Fruit fly (Drosophila melanogaster) whole organism, embryonic: ENCODE measurements around the gene CG15373.

ENCODE experiments used
- Ada2b ChIP-seq: fragments of 200-800 bp; sonication (Bioruptor generic); IDR thresholded peaks from 2 replicates; pipeline ENCODE4 v1.3.6; 2022; ENCODE audit warnings: missing biosample characterization, missing genetic modification characterization
- Asciz ChIP-seq: fragments of 200-800 bp; sonication (Bioruptor generic); optimal IDR thresholded peaks from 2 replicates; lab custom pipeline; 2017; ENCODE audit warnings: missing biosample characterization, mild to moderate bottlenecking, missing genetic modification characterization, missing genetic modification reagents
- Atf-2 ChIP-seq: fragments of 200-800 bp; sonication (Bioruptor generic); optimal IDR thresholded peaks from 2 replicates; lab custom pipeline; 2016; ENCODE audit warnings: missing biosample characterization, missing genetic modification characterization
- B-H2 ChIP-seq: fragments of 200-800 bp; sonication (Bioruptor generic); optimal IDR thresholded peaks from 2 replicates; lab custom pipeline; 2018; ENCODE audit warnings: missing biosample characterization, mild to moderate bottlenecking, missing genetic modification characterization
- Bdp1 ChIP-seq: fragments of 200-800 bp; sonication (Bioruptor generic); optimal IDR thresholded peaks from 3 replicates; lab custom pipeline; 2016; ENCODE audit warnings: missing biosample characterization, missing genetic modification characterization
- Blimp-1 ChIP-seq: fragments of 200-800 bp; sonication (Bioruptor generic); optimal IDR thresholded peaks from 3 replicates; lab custom pipeline; 2018; ENCODE audit warnings: missing biosample characterization, missing genetic modification characterization, mild to moderate bottlenecking, moderate library complexity, missing genetic modification reagents
- CG10209 ChIP-seq: fragments of 200-800 bp; sonication (Bioruptor generic); optimal IDR thresholded peaks from 3 replicates; lab custom pipeline; 2017; ENCODE audit warnings: missing biosample characterization, mild to moderate bottlenecking, missing genetic modification characterization, missing genetic modification reagents
- CG10267 ChIP-seq: fragments of 200-800 bp; sonication (Bioruptor generic); optimal IDR thresholded peaks from 2 replicates; lab custom pipeline; 2018; ENCODE audit warnings: missing biosample characterization, mild to moderate bottlenecking, missing genetic modification characterization, moderate library complexity
- CG10366 ChIP-seq: fragments of 200-800 bp; sonication (Bioruptor generic); IDR thresholded peaks from 2 replicates; pipeline ENCODE4 v1.3.6; 2022; ENCODE audit warnings: missing biosample characterization, missing genetic modification characterization
- CG12219 ChIP-seq: fragments of 200-800 bp; sonication (Bioruptor generic); optimal IDR thresholded peaks from 3 replicates; lab custom pipeline; 2018; ENCODE audit warnings: missing biosample characterization, mild to moderate bottlenecking, missing genetic modification characterization
- CG12299 ChIP-seq: fragments of 200-800 bp; sonication (Bioruptor generic); optimal IDR thresholded peaks from 2 replicates; lab custom pipeline; 2018; ENCODE audit warnings: missing biosample characterization, mild to moderate bottlenecking, missing genetic modification characterization
- CG13296 ChIP-seq: fragments of 200-800 bp; sonication (Bioruptor generic); optimal IDR thresholded peaks from 3 replicates; lab custom pipeline; 2018; ENCODE audit warnings: missing biosample characterization, mild to moderate bottlenecking, missing genetic modification characterization
- CG15514 ChIP-seq: fragments of 200-800 bp; sonication (Bioruptor generic); optimal IDR thresholded peaks from 3 replicates; lab custom pipeline; 2017; ENCODE audit warnings: missing biosample characterization, missing genetic modification characterization, mild to moderate bottlenecking, moderate library complexity, missing genetic modification reagents
- CG1602 ChIP-seq: fragments of 200-800 bp; sonication (Bioruptor generic); optimal IDR thresholded peaks from 3 replicates; lab custom pipeline; 2016; ENCODE audit warnings: missing biosample characterization, missing genetic modification characterization
- CG18011 ChIP-seq: fragments of 200-800 bp; sonication (Bioruptor generic); optimal IDR thresholded peaks from 2 replicates; lab custom pipeline; 2017; ENCODE audit warnings: missing biosample characterization, missing genetic modification characterization, mild to moderate bottlenecking, moderate library complexity, missing genotype
- CG3281 ChIP-seq: fragments of 200-800 bp; sonication (Bioruptor generic); optimal IDR thresholded peaks from 3 replicates; lab custom pipeline; 2017; ENCODE audit warnings: missing biosample characterization, mild to moderate bottlenecking, missing genetic modification characterization
- CG4730 ChIP-seq: fragments of 200-800 bp; sonication (Bioruptor generic); IDR thresholded peaks from 2 replicates; pipeline ENCODE4 v1.3.6; 2022; ENCODE audit warnings: missing biosample characterization, missing genetic modification characterization
- CG6854 ChIP-seq: fragments of 200-800 bp; sonication (Bioruptor generic); optimal IDR thresholded peaks from 3 replicates; lab custom pipeline; 2017; ENCODE audit warnings: missing biosample characterization, mild to moderate bottlenecking, missing genetic modification characterization
- CG7556 ChIP-seq: fragments of 200-800 bp; sonication (Bioruptor generic); optimal IDR thresholded peaks from 2 replicates; lab custom pipeline; 2017; ENCODE audit warnings: missing biosample characterization, mild to moderate bottlenecking, missing genetic modification characterization
- CG7786 ChIP-seq: fragments of 200-800 bp; sonication (Bioruptor generic); optimal IDR thresholded peaks from 2 replicates; lab custom pipeline; 2016; ENCODE audit warnings: missing biosample characterization, missing genetic modification characterization
- CG8924 ChIP-seq: fragments of 200-800 bp; optimal IDR thresholded peaks from 3 replicates; lab custom pipeline; 2019; ENCODE audit warnings: missing biosample characterization, mild to moderate bottlenecking, missing genetic modification characterization, moderate library complexity
- CTCF ChIP-seq: fragments of 200-800 bp; sonication (Bioruptor generic); optimal IDR thresholded peaks from 2 replicates; lab custom pipeline; 2017; ENCODE audit warnings: missing biosample characterization, mild to moderate bottlenecking, missing genetic modification characterization, moderate library complexity
- Camta ChIP-seq: fragments of 200-800 bp; sonication (Bioruptor generic); optimal IDR thresholded peaks from 2 replicates; lab custom pipeline; 2016; ENCODE audit warnings: missing biosample characterization, missing genetic modification characterization
- D19B ChIP-seq: fragments of 200-800 bp; sonication (Bioruptor generic); optimal IDR thresholded peaks from 2 replicates; lab custom pipeline; 2017; ENCODE audit warnings: missing biosample characterization, mild to moderate bottlenecking, missing genetic modification characterization
- Deaf1 ChIP-seq: fragments of 200-800 bp; optimal IDR thresholded peaks from 3 replicates; lab custom pipeline; 2019; ENCODE audit warnings: missing biosample characterization, mild to moderate bottlenecking, missing genetic modification characterization, moderate library complexity
- Dip3 ChIP-seq: fragments of 200-800 bp; sonication (Bioruptor generic); optimal IDR thresholded peaks from 3 replicates; lab custom pipeline; 2016; ENCODE audit warnings: missing biosample characterization, missing genetic modification characterization
- HHEX ChIP-seq: fragments of 200-800 bp; sonication (Bioruptor generic); optimal IDR thresholded peaks from 3 replicates; lab custom pipeline; 2017; ENCODE audit warnings: missing biosample characterization, mild to moderate bottlenecking, missing genetic modification characterization, missing genetic modification reagents
- HLH3B ChIP-seq: fragments of 200-800 bp; sonication (Bioruptor generic); IDR thresholded peaks from 2 replicates; pipeline ENCODE4 v1.3.6; 2022; ENCODE audit warnings: missing biosample characterization, missing genetic modification characterization
- HLH4C ChIP-seq: fragments of 200-800 bp; sonication (Bioruptor generic); IDR thresholded peaks from 3 replicates; pipeline ENCODE4 v1.3.6; 2022; ENCODE audit warnings: missing biosample characterization, missing genetic modification characterization; ENCODE audit not compliant: partially characterized antibody
- Hmr ChIP-seq: fragments of 200-800 bp; sonication (Bioruptor generic); optimal IDR thresholded peaks from 3 replicates; lab custom pipeline; 2017; ENCODE audit warnings: mild to moderate bottlenecking, missing biosample characterization, missing genetic modification reagents, missing genetic modification characterization
- Hr3 ChIP-seq: fragments of 200-800 bp; sonication (Bioruptor generic); optimal IDR thresholded peaks from 3 replicates; lab custom pipeline; 2016; ENCODE audit warnings: missing biosample characterization, missing genetic modification characterization
- NFAT ChIP-seq: fragments of 200-800 bp; sonication (Bioruptor generic); IDR thresholded peaks from 2 replicates; pipeline ENCODE4 v1.3.6; 2022; ENCODE audit warnings: missing biosample characterization, missing genetic modification characterization
- Sox100B ChIP-seq: fragments of 200-800 bp; sonication (Bioruptor generic); optimal IDR thresholded peaks from 3 replicates; lab custom pipeline; 2018; ENCODE audit warnings: missing biosample characterization, mild to moderate bottlenecking, missing genetic modification characterization
- Sry-β ChIP-seq: fragments of 200-800 bp; sonication (Bioruptor generic); optimal IDR thresholded peaks from 2 replicates; lab custom pipeline; 2018; ENCODE audit warnings: missing biosample characterization, mild to moderate bottlenecking, missing genetic modification characterization, moderate library complexity
- bcd ChIP-seq: fragments of 200-800 bp; sonication (Bioruptor generic); optimal IDR thresholded peaks from 2 replicates; lab custom pipeline; 2017; ENCODE audit warnings: missing biosample characterization, mild to moderate bottlenecking, missing genetic modification characterization
- caup ChIP-seq: fragments of 200-800 bp; sonication (Bioruptor generic); optimal IDR thresholded peaks from 3 replicates; lab custom pipeline; 2017; ENCODE audit warnings: missing biosample characterization, mild to moderate bottlenecking, missing genetic modification characterization, moderate library complexity; ENCODE audit not compliant: severe bottlenecking
- chinmo ChIP-seq: fragments of 200-800 bp; sonication (Bioruptor generic); IDR thresholded peaks from 4 replicates; pipeline ENCODE4 v1.3.6; 2022; ENCODE audit warnings: missing biosample characterization, missing genetic modification characterization; ENCODE audit not compliant: partially characterized antibody
- dmrt99B ChIP-seq: fragments of 200-800 bp; sonication (Bioruptor generic); optimal IDR thresholded peaks from 2 replicates; lab custom pipeline; 2018; ENCODE audit warnings: missing biosample characterization, mild to moderate bottlenecking, missing genetic modification characterization, moderate library complexity
- fu2 ChIP-seq: fragments of 200-800 bp; sonication (Bioruptor generic); optimal IDR thresholded peaks from 2 replicates; lab custom pipeline; 2016; ENCODE audit warnings: missing biosample characterization, missing genetic modification characterization
- gcm ChIP-seq: fragments of 200-800 bp; sonication (Bioruptor generic); optimal IDR thresholded peaks from 2 replicates; lab custom pipeline; 2019; ENCODE audit warnings: missing biosample characterization, mild to moderate bottlenecking, missing genetic modification characterization, moderate library complexity
- lab ChIP-seq: fragments of 200-800 bp; sonication (Bioruptor generic); optimal IDR thresholded peaks from 3 replicates; lab custom pipeline; 2017; ENCODE audit warnings: missing biosample characterization, missing genetic modification characterization, mild to moderate bottlenecking, moderate library complexity, missing genetic modification reagents
- mld ChIP-seq: fragments of 200-800 bp; sonication (Bioruptor generic); IDR thresholded peaks from 3 replicates; pipeline ENCODE4 v1.3.6; 2022; ENCODE audit warnings: missing biosample characterization, missing genetic modification characterization; ENCODE audit not compliant: partially characterized antibody
- phol ChIP-seq: fragments of 200-800 bp; sonication (Bioruptor generic); optimal IDR thresholded peaks from 3 replicates; lab custom pipeline; 2018; ENCODE audit warnings: missing biosample characterization, mild to moderate bottlenecking, missing genetic modification characterization, moderate library complexity
- pzg ChIP-seq: fragments of 200-800 bp; sonication (Bioruptor generic); optimal IDR thresholded peaks from 3 replicates; lab custom pipeline; 2018; ENCODE audit warnings: missing biosample characterization, mild to moderate bottlenecking, missing genetic modification characterization, moderate library complexity
- run ChIP-seq: fragments of 200-800 bp; sonication (Bioruptor generic); optimal IDR thresholded peaks from 3 replicates; lab custom pipeline; 2018; ENCODE audit warnings: missing biosample characterization, mild to moderate bottlenecking, missing genetic modification characterization
- salm ChIP-seq: fragments of 200-800 bp; sonication (Bioruptor generic); optimal IDR thresholded peaks from 2 replicates; lab custom pipeline; 2018; ENCODE audit warnings: missing biosample characterization, mild to moderate bottlenecking, missing genetic modification characterization
- slbo ChIP-seq: fragments of 200-800 bp; sonication (Bioruptor generic); IDR thresholded peaks from 2 replicates; pipeline ENCODE4 v1.3.6; 2022; ENCODE audit warnings: missing biosample characterization, missing genetic modification characterization
- sug ChIP-seq: fragments of 200-800 bp; optimal IDR thresholded peaks from 2 replicates; lab custom pipeline; 2019; ENCODE audit warnings: missing biosample characterization, mild to moderate bottlenecking, missing genetic modification characterization, moderate library complexity

CG15373 gene

DNA sequence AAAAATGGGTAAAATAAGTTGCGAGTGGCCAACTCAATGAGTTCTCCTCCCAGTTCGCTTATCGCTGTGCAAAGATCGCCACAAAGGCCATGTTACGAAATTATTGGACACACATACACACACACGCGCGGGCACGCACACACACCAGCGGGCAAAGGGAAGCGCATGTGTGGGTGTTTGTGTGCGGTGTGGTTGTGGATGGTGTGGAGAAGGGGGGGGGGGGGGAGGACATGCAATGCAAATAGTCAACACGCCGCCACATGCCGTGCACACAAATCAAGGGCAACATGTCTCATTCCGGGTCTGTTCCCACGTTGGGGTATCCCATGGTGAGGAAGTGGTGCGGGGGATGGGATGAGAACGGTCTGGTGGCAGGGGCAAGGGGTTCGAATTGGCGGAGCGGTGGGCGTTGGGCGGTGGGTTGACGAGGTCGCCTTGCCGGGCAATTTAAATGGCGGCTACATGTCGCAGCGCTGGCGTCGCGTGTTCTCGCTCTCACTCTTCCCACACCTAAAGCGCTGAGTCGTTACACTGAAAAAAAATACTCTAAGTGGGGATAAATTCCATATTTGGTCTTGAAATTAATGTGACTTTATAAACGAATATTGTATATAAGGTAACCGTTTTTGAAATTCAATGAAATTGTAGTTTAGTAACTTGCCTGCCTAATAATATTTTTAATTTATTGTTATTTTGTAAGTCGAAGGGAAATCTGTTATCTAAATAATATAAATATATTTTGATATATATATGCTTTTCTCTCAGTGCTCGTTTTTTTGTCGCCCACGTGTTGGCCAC lies 39.8 kb upstream of the CG15373 start:
- TF ChIP-seq CG15514 (GFP tag; lab: Kevin White, UChicago) (peak; percentile 6), Atf-2 (GFP tag; lab: Kevin White, UChicago) (no peak), D19B (GFP tag; lab: Kevin White, UChicago) (peak; percentile 13), Deaf1 (tag; lab: Kevin White, UChicago) (peak; percentile 21), CG7556 (GFP tag; lab: Kevin White, UChicago) (peak; percentile 9), Sry-β (no peak), lab (GFP tag; lab: Kevin White, UChicago) (peak; percentile 77), sug (tag; lab: Kevin White, UChicago) (peak; percentile 34), caup (GFP tag; lab: Kevin White, UChicago) (peak; percentile 32), Hr3 (GFP tag; lab: Kevin White, UChicago) (peak; percentile 23), run (tag; lab: Kevin White, UChicago) (peak; percentile 37), mld (GFP tag; lab: Robert Waterston, UW) (no peak), dmrt99B (peak; percentile 61), Ada2b (GFP tag; lab: Robert Waterston, UW) (peak; percentile 37; the same call in 1 of the 2 replicates), Asciz (GFP tag; lab: Kevin White, UChicago) (peak; percentile 38), CG13296 (GFP tag; lab: Kevin White, UChicago) (peak; percentile 68), CG8924 (tag; lab: Kevin White, UChicago) (peak; percentile 7), Blimp-1 (GFP tag; lab: Kevin White, UChicago) (peak; percentile 14), CG12219 (GFP tag; lab: Kevin White, UChicago) (no peak), HHEX (GFP tag; lab: Kevin White, UChicago) (peak; percentile 19), CG12299 (tag; lab: Kevin White, UChicago) (no peak), CG10209 (GFP tag; lab: Kevin White, UChicago) (peak; percentile 39), pzg (no peak), CG18011 (GFP tag; lab: Kevin White, UChicago) (no peak), salm (tag; lab: Kevin White, UChicago) (no peak), Dip3 (GFP tag; lab: Kevin White, UChicago) (no peak), CG7786 (GFP tag; lab: Kevin White, UChicago) (no peak), CTCF (GFP tag; lab: Kevin White, UChicago) (no peak), fu2 (GFP tag; lab: Kevin White, UChicago) (no peak), HLH4C (GFP tag; lab: Robert Waterston, UW) (no peak), CG10366 (GFP tag; lab: Robert Waterston, UW) (peak; percentile 37; the same call in 1 of the 2 replicates), Hmr (peak; percentile 11), bcd (GFP tag; lab: Kevin White, UChicago) (peak; percentile 44), gcm (GFP tag; lab: Kevin White, UChicago) (no peak), NFAT (GFP tag; lab: Robert Waterston, UW) (no peak), CG1602 (GFP tag; lab: Kevin White, UChicago) (no peak), CG10267 (tag; lab: Kevin White, UChicago) (peak; percentile 18), chinmo (GFP tag; lab: Robert Waterston, UW) (0 out of 4 replicates have a peak, but pooled peaks have one; percentile 39), Sox100B (GFP tag; lab: Kevin White, UChicago) (peak; percentile 50), phol (peak; percentile 58), HLH3B (GFP tag; lab: Robert Waterston, UW) (peak; percentile 26; the same call in 1 of the 2 replicates), CG4730 (GFP tag; lab: Robert Waterston, UW) (no peak), Bdp1 (GFP tag; lab: Kevin White, UChicago) (no peak), B-H2 (GFP tag; lab: Kevin White, UChicago) (peak; percentile 23), Camta (GFP tag; lab: Kevin White, UChicago) (no peak), CG6854 (peak; percentile 22), slbo (GFP tag; lab: Robert Waterston, UW) (0 out of 2 replicates have a peak, but pooled peaks have one; percentile 21), CG3281 (GFP tag; lab: Kevin White, UChicago) (peak; percentile 74)
